Worm (Caenorhabditis elegans) whole organism, L2 larva: ENCODE measurements around the gene C05A2.4.

Experiments
- F13H6.1 ChIP-seq: sonication (generic microtip); optimal IDR thresholded peaks from 2 replicates; lab custom pipeline; 2016; ENCODE audit warnings: missing genetic modification characterization, missing compliant biosample characterization
- R02D3.7 ChIP-seq: fragments of 150-350 bp; optimal IDR thresholded peaks from 2 replicates; lab custom pipeline; 2014; ENCODE audit warnings: missing biosample characterization, missing genetic modification characterization
- Y55F3AM.14 ChIP-seq: fragments of 200-800 bp; sonication (Bioruptor generic); optimal IDR thresholded peaks from 2 replicates; lab custom pipeline; 2018; ENCODE audit warnings: mild to moderate bottlenecking, missing genetic modification characterization, missing compliant biosample characterization
- ZK546.5 ChIP-seq: sonication (generic microtip); optimal IDR thresholded peaks from 2 replicates; lab custom pipeline; 2017; ENCODE audit warnings: missing biosample characterization, missing genetic modification characterization
- alr-1 ChIP-seq: fragments of 150-350 bp; optimal IDR thresholded peaks from 2 replicates; lab custom pipeline; 2014; ENCODE audit warnings: missing biosample characterization, missing genetic modification characterization
- aly-2 ChIP-seq: fragments of 150-350 bp; optimal IDR thresholded peaks from 2 replicates; lab custom pipeline; 2014; ENCODE audit warnings: missing biosample characterization, missing genetic modification characterization
- blmp-1 ChIP-seq: sonication (generic microtip); optimal IDR thresholded peaks from 2 replicates; lab custom pipeline; 2017; ENCODE audit warnings: missing genetic modification characterization, mild to moderate bottlenecking, missing compliant biosample characterization, antibody characterized with exemption, moderate library complexity; ENCODE audit not compliant: insufficient read depth
- ceh-16 ChIP-seq: fragments of 150-350 bp; optimal IDR thresholded peaks from 2 replicates; lab custom pipeline; 2014; ENCODE audit warnings: missing biosample characterization, missing genetic modification characterization
- ceh-82 ChIP-seq: fragments of 150-350 bp; optimal IDR thresholded peaks from 2 replicates; lab custom pipeline; 2014; ENCODE audit warnings: missing biosample characterization, missing genetic modification characterization
- crh-2 ChIP-seq: sonication (generic microtip); optimal IDR thresholded peaks from 2 replicates; lab custom pipeline; 2017; ENCODE audit warnings: missing biosample characterization, missing genetic modification characterization
- dmd-4 ChIP-seq: sonication (generic microtip); optimal IDR thresholded peaks from 2 replicates; lab custom pipeline; 2017; ENCODE audit warnings: missing biosample characterization, missing genetic modification characterization
- fos-1 ChIP-seq: fragments of 150-350 bp; optimal IDR thresholded peaks from 2 replicates; lab custom pipeline; 2014; ENCODE audit warnings: missing biosample characterization, missing genetic modification characterization
- gmeb-1 ChIP-seq: fragments of 150-350 bp; optimal IDR thresholded peaks from 2 replicates; lab custom pipeline; 2014; ENCODE audit warnings: missing biosample characterization, missing genetic modification characterization
- lin-11 ChIP-seq: fragments of 150-350 bp; sonication (generic microtip); optimal IDR thresholded peaks from 2 replicates; lab custom pipeline; 2014; ENCODE audit warnings: missing biosample characterization, missing genetic modification characterization, inconsistent platforms, mixed read lengths
- lin-13 ChIP-seq: fragments of 150-350 bp; optimal IDR thresholded peaks from 2 replicates; lab custom pipeline; 2014; ENCODE audit warnings: missing biosample characterization, missing genetic modification reagents, missing genetic modification characterization
- mab-5 ChIP-seq: fragments of 150-350 bp; optimal IDR thresholded peaks from 2 replicates; lab custom pipeline; 2014; ENCODE audit warnings: missing biosample characterization, missing genetic modification characterization
- mdl-1 ChIP-seq, 2 experiments: fragments of 150-350 bp in 1 of 2; sonication (generic microtip) in 1 of 2; optimal IDR thresholded peaks; 2 replicates each; lab custom pipeline; 2017; ENCODE audit warnings: missing biosample characterization in 2 of 2, missing genetic modification characterization in 2 of 2
- nhr-11 ChIP-seq: fragments of 150-350 bp; optimal IDR thresholded peaks from 2 replicates; lab custom pipeline; 2014; ENCODE audit warnings: missing biosample characterization, missing genetic modification characterization
- nhr-12 ChIP-seq: fragments of 150-350 bp; optimal IDR thresholded peaks from 2 replicates; lab custom pipeline; 2014; ENCODE audit warnings: missing biosample characterization, missing genetic modification characterization
- nhr-129 ChIP-seq: fragments of 150-350 bp; optimal IDR thresholded peaks from 2 replicates; lab custom pipeline; 2014; ENCODE audit warnings: missing biosample characterization, missing genetic modification characterization
- nhr-21 ChIP-seq: fragments of 150-350 bp; optimal IDR thresholded peaks from 2 replicates; lab custom pipeline; 2014; ENCODE audit warnings: missing biosample characterization, missing genetic modification characterization
- nhr-23 ChIP-seq: fragments of 150-350 bp; optimal IDR thresholded peaks from 2 replicates; lab custom pipeline; 2014; ENCODE audit warnings: missing biosample characterization, missing genetic modification reagents, missing genetic modification characterization
- nhr-237 ChIP-seq: fragments of 150-350 bp; optimal IDR thresholded peaks from 2 replicates; lab custom pipeline; 2014; ENCODE audit warnings: missing biosample characterization, missing genetic modification characterization
- nhr-25 ChIP-seq: fragments of 150-350 bp; sonication (generic microtip); optimal IDR thresholded peaks from 3 replicates; lab custom pipeline; 2014; ENCODE audit warnings: missing biosample characterization, missing genetic modification characterization
- nhr-6 ChIP-seq: fragments of 150-350 bp; optimal IDR thresholded peaks from 2 replicates; lab custom pipeline; 2014; ENCODE audit warnings: missing biosample characterization, missing genetic modification characterization
- nhr-77 ChIP-seq: fragments of 150-350 bp; optimal IDR thresholded peaks from 2 replicates; lab custom pipeline; 2014; ENCODE audit warnings: missing biosample characterization, missing genetic modification characterization
- peb-1 ChIP-seq: fragments of 150-350 bp; optimal IDR thresholded peaks from 2 replicates; lab custom pipeline; 2014; ENCODE audit warnings: missing biosample characterization, missing genetic modification characterization
- skn-1 ChIP-seq: sonication (generic microtip); optimal IDR thresholded peaks from 2 replicates; lab custom pipeline; 2017; ENCODE audit warnings: missing biosample characterization, missing genetic modification characterization
- sma-3 ChIP-seq: sonication (generic microtip); optimal IDR thresholded peaks from 2 replicates; lab custom pipeline; 2016; ENCODE audit warnings: missing genetic modification reagents, missing genetic modification characterization, missing compliant biosample characterization
- sma-9 ChIP-seq, 2 experiments: fragments of 150-350 bp in 1 of 2; sonication (generic microtip) in 1 of 2; optimal IDR thresholded peaks; 2 replicates each; lab custom pipeline; 2014 to 2016; ENCODE audit warnings: missing genetic modification characterization in 2 of 2, mild to moderate bottlenecking in 1 of 2, missing biosample characterization in 1 of 2, missing compliant biosample characterization in 1 of 2, missing genetic modification reagents in 1 of 2, moderate library complexity in 1 of 2
- snpc-4 ChIP-seq: fragments of 150-350 bp; optimal IDR thresholded peaks from 2 replicates; lab custom pipeline; 2014; ENCODE audit warnings: missing biosample characterization, missing genetic modification characterization
- unc-39 ChIP-seq: fragments of 150-350 bp; optimal IDR thresholded peaks from 2 replicates; lab custom pipeline; 2014; ENCODE audit warnings: missing biosample characterization, missing genetic modification characterization
- unc-62 ChIP-seq: fragments of 150-350 bp; optimal IDR thresholded peaks from 2 replicates; lab custom pipeline; 2014; ENCODE audit warnings: missing biosample characterization, missing genetic modification reagents, missing genetic modification characterization
- zag-1 ChIP-seq: fragments of 150-350 bp; optimal IDR thresholded peaks from 2 replicates; lab custom pipeline; 2014; ENCODE audit warnings: missing biosample characterization, missing genetic modification characterization
- ztf-4 ChIP-seq: fragments of 150-350 bp; optimal IDR thresholded peaks from 2 replicates; lab custom pipeline; 2014; ENCODE audit warnings: missing biosample characterization, missing genetic modification characterization

The C05A2.4 gene

DNA sequence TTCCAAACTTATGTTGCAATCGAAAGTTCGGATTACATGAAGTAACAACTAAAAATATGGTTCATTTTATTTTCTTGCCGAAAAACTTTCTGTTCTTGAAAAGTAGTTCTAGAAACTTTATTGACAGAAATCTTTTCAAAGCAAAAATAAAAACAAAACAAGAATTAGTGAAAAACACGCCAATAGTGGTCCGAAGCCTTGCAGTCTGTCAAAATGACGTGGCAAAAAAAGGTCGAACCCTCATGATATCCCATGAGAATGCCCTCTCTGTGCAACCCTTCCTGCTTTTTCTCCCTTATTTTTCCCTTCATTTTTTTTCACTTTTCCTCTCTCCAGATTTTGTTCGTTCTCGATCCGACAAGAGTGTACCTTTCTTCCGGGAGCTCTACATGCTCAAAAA lies 3.8 kb downstream of the C05A2.4 start:
- TF ChIP-seq nhr-237 (tag; lab: Kevin White, UChicago) (no peak), unc-62 (no peak), crh-2 (peak; percentile 63), ZK546.5 (tag; lab: Kevin White, UChicago) (no peak), sma-3 (GFP tag; lab: Kevin White, UChicago) (no peak)

- TF ChIP-seq alr-1 (tag; lab: Kevin White, UChicago) = no peak
- no peak for TF ChIP-seq lin-13 (GFP tag; lab: Kevin White, UChicago)
- TF ChIP-seq nhr-25 = no peak
- no peak for TF ChIP-seq lin-11 (tag; lab: Kevin White, UChicago)
- TF ChIP-seq ceh-82 (tag; lab: Kevin White, UChicago) = no peak
- TF ChIP-seq nhr-11 (tag; lab: Kevin White, UChicago) = no peak
- no peak for TF ChIP-seq fos-1 (tag; lab: Kevin White, UChicago)
- no peak for TF ChIP-seq nhr-12 (tag; lab: Kevin White, UChicago)
- TF ChIP-seq nhr-23 (tag; lab: Kevin White, UChicago) = no peak
- TF ChIP-seq sma-9 (GFP tag; optimal IDR thresholded peaks at IDR 0.05; lab: Kevin White, UChicago) = no peak
- no peak for TF ChIP-seq sma-9 (tag; optimal IDR thresholded peaks at IDR 0.05; lab: Kevin White, UChicago)
- no peak for TF ChIP-seq unc-62
- no peak for TF ChIP-seq sma-3 (GFP tag; lab: Kevin White, UChicago)
- no peak for TF ChIP-seq nhr-21 (tag; lab: Kevin White, UChicago)
- no peak for TF ChIP-seq peb-1 (tag; lab: Kevin White, UChicago)
- TF ChIP-seq Y55F3AM.14 = no peak
- TF ChIP-seq mdl-1 (tag; optimal IDR thresholded peaks at IDR 0.05; lab: Kevin White, UChicago) = no peak
- TF ChIP-seq crh-2 = no peak
- no peak for TF ChIP-seq aly-2
- no peak for TF ChIP-seq R02D3.7
These were observed 7.0 kb downstream of the C05A2.4 start, which contains the start of gene pph-1 for ce11 chrV:10702249-10702648. Gene pph-1 (plus strand): TSS chrV:10702549.

DNA sequence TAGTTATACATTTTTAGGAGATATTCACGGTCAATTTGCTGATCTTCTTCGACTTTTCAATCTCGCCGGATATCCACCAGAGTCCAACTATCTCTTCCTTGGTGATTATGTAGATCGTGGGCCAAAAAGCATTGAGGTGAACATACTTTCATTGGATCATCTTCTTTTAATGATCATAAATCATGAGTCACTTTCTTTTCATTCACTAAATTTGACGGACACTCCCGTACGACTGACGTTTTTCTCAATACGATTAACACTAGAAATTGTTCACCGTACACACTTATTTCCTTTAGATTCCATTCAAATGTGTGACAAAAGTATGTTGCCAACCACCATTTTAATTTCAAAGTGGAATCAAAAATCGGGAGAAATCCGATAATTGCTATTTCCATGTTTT lies 7.6 kb downstream of the C05A2.4 start:
- TF ChIP-seq mdl-1 (tag; optimal IDR thresholded peaks at IDR 0.05; lab: Kevin White, UChicago) = no peak
- TF ChIP-seq snpc-4 (tag; lab: Kevin White, UChicago) = no peak
- no peak for TF ChIP-seq F13H6.1 (tag; lab: Kevin White, UChicago)
- no peak for TF ChIP-seq ceh-16 (tag; lab: Kevin White, UChicago)
- no peak for TF ChIP-seq mab-5 (tag; lab: Kevin White, UChicago)
- TF ChIP-seq gmeb-1 (tag; lab: Kevin White, UChicago) = no peak
- no peak for TF ChIP-seq unc-39 (tag; lab: Kevin White, UChicago)
- TF ChIP-seq blmp-1 (tag; lab: Kevin White, UChicago) = peak; percentile 7
- no peak for TF ChIP-seq dmd-4 (tag; lab: Kevin White, UChicago)

- TF ChIP-seq lin-11 (tag; lab: Kevin White, UChicago) = peak; percentile 45
- no peak for TF ChIP-seq sma-3 (GFP tag; lab: Kevin White, UChicago)
These were observed 13.1 kb downstream of the C05A2.4 start for ce11 chrV:10708346-10708745.

DNA sequence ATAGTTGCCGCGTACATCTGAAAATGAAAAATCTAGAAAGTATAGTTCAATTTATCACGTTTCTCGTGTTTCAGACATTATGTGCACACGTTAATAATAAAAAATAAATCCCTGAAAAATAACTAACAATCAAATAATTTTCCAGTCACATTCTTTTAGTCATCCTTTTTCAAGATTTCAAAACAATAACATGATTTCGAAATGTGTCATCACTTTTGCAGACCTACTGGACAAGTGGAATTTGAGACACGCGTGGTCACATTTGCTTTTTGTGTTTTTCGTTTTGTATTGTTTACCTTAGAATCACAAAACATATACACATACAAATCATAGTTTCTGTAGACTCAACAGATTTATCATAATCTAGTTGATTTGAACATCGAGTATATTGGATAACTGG lies 14.1 kb downstream of the C05A2.4 start:
- TF ChIP-seq aly-2 (no peak), skn-1 (tag; lab: Kevin White, UChicago) (no peak), sma-3 (GFP tag; lab: Kevin White, UChicago) (no peak), nhr-6 (tag; lab: Kevin White, UChicago) (no peak), nhr-129 (tag; lab: Kevin White, UChicago) (peak; percentile 85), ztf-4 (tag; lab: Kevin White, UChicago) (no peak), crh-2 (no peak), F13H6.1 (tag; lab: Kevin White, UChicago) (no peak)

ce11 chrV:10711004-10711403 lies 15.7 kb downstream of the C05A2.4 start:
- TF ChIP-seq fos-1 (tag; lab: Kevin White, UChicago) (peak; percentile 20), F13H6.1 (tag; lab: Kevin White, UChicago) (no peak), ceh-16 (tag; lab: Kevin White, UChicago) (no peak), mab-5 (tag; lab: Kevin White, UChicago) (no peak), mdl-1 (tag; optimal IDR thresholded peaks at IDR 0.05; lab: Kevin White, UChicago) (no peak), dmd-4 (tag; lab: Kevin White, UChicago) (no peak), ceh-82 (tag; lab: Kevin White, UChicago) (no peak), nhr-77 (no peak), zag-1 (tag; lab: Kevin White, UChicago) (no peak)
